Fruit fly (Drosophila melanogaster): Measurements from ENCODE around the gene Mpp6.
A peak's percentile ranks its signal among the peaks of the same experiment; 100 is the strongest.

The Mpp6 gene

dm6 chr2L:21142501-21142849 is 13.6 kb upstream of the Mpp6 start:
- TF ChIP-seq CG31388 (GFP tag; optimal IDR thresholded peaks at IDR 0.05) = no peak
- TF ChIP-seq Doc3 (GFP tag; IDR thresholded peaks at IDR 0.05; ENCODE audit: partially characterized antibody) = 0 out of 3 replicates have a peak, but pooled peaks have one; percentile 8
- TF ChIP-seq unc-4 (GFP tag; IDR thresholded peaks at IDR 0.05; ENCODE audit: partially characterized antibody) = 0 out of 2 replicates have a peak, but pooled peaks have one; percentile 1

dm6 chr2L:21142972-21143385 is 13.1 kb upstream of the Mpp6 start, which contains the start of gene pths:
pths (plus strand) TSS chr2L:21143229.
- no peak; the same call in 1 of the 2 replicates for TF ChIP-seq lmd (GFP tag; IDR thresholded peaks at IDR 0.05)
- no peak for TF ChIP-seq wek (GFP tag; optimal IDR thresholded peaks at IDR 0.05)
- no peak for TF ChIP-seq Asciz (GFP tag; optimal IDR thresholded peaks at IDR 0.05)
- TF ChIP-seq Lpt (GFP tag; optimal IDR thresholded peaks at IDR 0.05) = no peak
- no peak for TF ChIP-seq CG15269 (tag; optimal IDR thresholded peaks at IDR 0.05)
- TF ChIP-seq phol (tag; optimal IDR thresholded peaks at IDR 0.05) = peak; percentile 67
- no peak for TF ChIP-seq fru (optimal IDR thresholded peaks at IDR 0.05)
- no peak for TF ChIP-seq CG5245 (GFP tag; optimal IDR thresholded peaks at IDR 0.05)
- no peak; the same call in 1 of the 2 replicates for TF ChIP-seq E2f1 (GFP tag; IDR thresholded peaks at IDR 0.05)
- TF ChIP-seq sr (GFP tag; IDR thresholded peaks at IDR 0.05) = no peak
- no peak for TF ChIP-seq dmrt99B (tag; optimal IDR thresholded peaks at IDR 0.05)
- peak; percentile 23 for TF ChIP-seq Dp (GFP tag; optimal IDR thresholded peaks at IDR 0.05)
- no peak for TF ChIP-seq CG12299 (tag; optimal IDR thresholded peaks at IDR 0.05)
- TF ChIP-seq dpn (GFP tag; optimal IDR thresholded peaks at IDR 0.05) = peak; percentile 15 to 65
- peak; percentile 61 for TF ChIP-seq trem (tag; optimal IDR thresholded peaks at IDR 0.05)
- peak; percentile 53 for TF ChIP-seq CG13624 (GFP tag; optimal IDR thresholded peaks at IDR 0.05)
- no peak for TF ChIP-seq tio (GFP tag; optimal IDR thresholded peaks at IDR 0.05)
- no peak for TF ChIP-seq cg (GFP tag; optimal IDR thresholded peaks at IDR 0.05)
- peak; percentile 90 for TF ChIP-seq amos (GFP tag; IDR thresholded peaks at IDR 0.05; ENCODE audit: partially characterized antibody)
- no peak for TF ChIP-seq abd-A (tag; optimal IDR thresholded peaks at IDR 0.05)
- TF ChIP-seq fd96Cb (tag; optimal IDR thresholded peaks at IDR 0.05) = peak; percentile 34
- TF ChIP-seq CG6272 (GFP tag; IDR thresholded peaks at IDR 0.05) = peak; percentile 42; the same call in 1 of the 2 replicates
- peak; percentile 79 for TF ChIP-seq sob (GFP tag; IDR thresholded peaks at IDR 0.05)
- peak; percentile 88 for TF ChIP-seq knrl (GFP tag; IDR thresholded peaks at IDR 0.05; ENCODE audit: partially characterized antibody)
- peak; percentile 11; the same call in 1 of the 2 replicates for TF ChIP-seq klu (GFP tag; IDR thresholded peaks at IDR 0.05)
- peak; percentile 35 for TF ChIP-seq bab2 (GFP tag; optimal IDR thresholded peaks at IDR 0.05)
- TF ChIP-seq CG4404 (GFP tag; IDR thresholded peaks at IDR 0.05) = no peak; the same call in 1 of the 2 replicates
- peak; percentile 45 for TF ChIP-seq grn (GFP tag; optimal IDR thresholded peaks at IDR 0.05)
- no peak for TF ChIP-seq CG34376 (GFP tag; optimal IDR thresholded peaks at IDR 0.05)
- TF ChIP-seq Oaz (GFP tag; IDR thresholded peaks at IDR 0.05) = no peak
- no peak for TF ChIP-seq stc (GFP tag; IDR thresholded peaks at IDR 0.05)
- peak; percentile 74 for TF ChIP-seq unc-4 (GFP tag; IDR thresholded peaks at IDR 0.05; ENCODE audit: partially characterized antibody)
- TF ChIP-seq HmgD (GFP tag; optimal IDR thresholded peaks at IDR 0.05) = peak; percentile 37
- no peak for TF ChIP-seq B-H2 (GFP tag; optimal IDR thresholded peaks at IDR 0.05)
- TF ChIP-seq NfI (GFP tag; optimal IDR thresholded peaks at IDR 0.05) = peak; percentile 41
- no peak for TF ChIP-seq corto (GFP tag; optimal IDR thresholded peaks at IDR 0.05)
- no peak for TF ChIP-seq GATAe (GFP tag; conservative IDR thresholded peaks at IDR 0.05)
- TF ChIP-seq Nf-YC (tag; optimal IDR thresholded peaks at IDR 0.05) = no peak
- peak; percentile 0 for TF ChIP-seq Elba2 (GFP tag; optimal IDR thresholded peaks at IDR 0.05)
- TF ChIP-seq Poxn (GFP tag; IDR thresholded peaks at IDR 0.05) = no peak
- TF ChIP-seq TFAM (GFP tag; optimal IDR thresholded peaks at IDR 0.05) = no peak
- no peak for TF ChIP-seq crol (GFP tag; IDR thresholded peaks at IDR 0.05)
- TF ChIP-seq CG9797 (GFP tag; optimal IDR thresholded peaks at IDR 0.05) = peak; percentile 8
- no peak for TF ChIP-seq Neu2 (GFP tag; optimal IDR thresholded peaks at IDR 0.05; ENCODE audit: borderline replicate concordance)
- TF ChIP-seq bigmax (GFP tag; optimal IDR thresholded peaks at IDR 0.05) = no peak
- peak; percentile 74 for TF ChIP-seq Xbp1 (GFP tag; optimal IDR thresholded peaks at IDR 0.05)
- no peak for TF ChIP-seq ewg (GFP tag; optimal IDR thresholded peaks at IDR 0.05)
